Worm (Caenorhabditis elegans): Measurements from ENCODE around the gene mcm-2.

DNA sequence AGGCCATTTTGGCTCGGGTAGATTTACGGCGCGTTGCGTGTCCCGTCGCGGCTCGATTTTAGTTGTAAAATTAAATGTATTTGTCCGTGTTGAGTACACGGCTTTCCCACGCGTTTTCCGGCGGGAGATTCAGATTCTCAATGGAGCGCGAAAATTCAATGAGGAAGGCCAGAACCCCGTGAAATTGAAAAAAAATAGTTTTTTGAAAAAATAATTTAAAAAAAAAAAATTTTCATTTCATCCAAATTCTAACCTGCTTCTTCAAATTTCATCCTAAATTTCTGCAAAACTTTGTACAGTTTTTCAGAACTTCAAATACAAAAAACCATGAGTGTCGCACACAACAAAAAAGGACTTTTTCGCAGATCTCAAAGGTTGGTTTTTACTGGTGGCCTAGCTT, 2.3 kb upstream of the mcm-2 start, which contains the start of gene glb-29:
- no peak for TF ChIP-seq nhr-28 (tag; optimal IDR thresholded peaks at IDR 0.05)
- TF ChIP-seq nhr-76 (tag; optimal IDR thresholded peaks at IDR 0.05), result no peak
- TF ChIP-seq nhr-11 (tag; optimal IDR thresholded peaks at IDR 0.05), result no peak
- TF ChIP-seq sea-2 (GFP tag; optimal IDR thresholded peaks at IDR 0.05), result no peak
- no peak for TF ChIP-seq R02D3.7 (tag; optimal IDR thresholded peaks at IDR 0.05)
